Worm (Caenorhabditis elegans) whole organism, midembryonic: ENCODE results near the gene ZK632.4.

ENCODE experiments used
- T22C8.4 ChIP-seq: fragments of 200-800 bp; sonication (Bioruptor generic); IDR thresholded peaks from 2 replicates; pipeline ENCODE4 v1.3.6; 2022; ENCODE audit warnings: missing genetic modification characterization, missing compliant biosample characterization
- cog-1 ChIP-seq: sonication (generic microtip); optimal IDR thresholded peaks from 2 replicates; lab custom pipeline; 2016; ENCODE audit warnings: missing genetic modification characterization, missing compliant biosample characterization
- flt-1 ChIP-seq: fragments of 200-800 bp; sonication (Bioruptor generic); IDR thresholded peaks from 2 replicates; pipeline ENCODE4 v1.3.6; 2022; ENCODE audit warnings: missing genetic modification characterization, missing compliant biosample characterization
- klf-2 ChIP-seq: fragments of 200-800 bp; sonication (Bioruptor generic); conservative IDR thresholded peaks from 2 replicates; pipeline ENCODE4 v1.3.6; 2022; ENCODE audit warnings: missing genetic modification reagents, missing genetic modification characterization, missing compliant biosample characterization
- med-1 ChIP-seq: sonication (generic microtip); optimal IDR thresholded peaks from 2 replicates; lab custom pipeline; 2017; ENCODE audit warnings: missing genetic modification characterization, mild to moderate bottlenecking, missing compliant biosample characterization, antibody characterized with exemption, missing genetic modification reagents; ENCODE audit not compliant: insufficient read depth
- ref-1 ChIP-seq: fragments of 200-800 bp; sonication (Bioruptor generic); conservative IDR thresholded peaks from 2 replicates; pipeline ENCODE4 v1.3.6; 2022; ENCODE audit warnings: missing genetic modification reagents, missing genetic modification characterization, missing compliant biosample characterization
- tab-1 ChIP-seq: fragments of 200-800 bp; sonication (Bioruptor generic); IDR thresholded peaks from 2 replicates; pipeline ENCODE4 v1.3.6; 2022; ENCODE audit warnings: missing genetic modification characterization, missing compliant biosample characterization
- ztf-23 ChIP-seq: fragments of 200-800 bp; sonication (Bioruptor generic); IDR thresholded peaks from 2 replicates; pipeline ENCODE4 v1.3.6; 2022; ENCODE audit warnings: missing genetic modification reagents, missing genetic modification characterization, missing compliant biosample characterization
- ztf-29 ChIP-seq: fragments of 200-800 bp; sonication (Bioruptor generic); IDR thresholded peaks from 2 replicates; pipeline ENCODE4 v1.3.6; 2022; ENCODE audit warnings: missing genetic modification reagents, missing genetic modification characterization, missing compliant biosample characterization

The ZK632.4 gene

DNA sequence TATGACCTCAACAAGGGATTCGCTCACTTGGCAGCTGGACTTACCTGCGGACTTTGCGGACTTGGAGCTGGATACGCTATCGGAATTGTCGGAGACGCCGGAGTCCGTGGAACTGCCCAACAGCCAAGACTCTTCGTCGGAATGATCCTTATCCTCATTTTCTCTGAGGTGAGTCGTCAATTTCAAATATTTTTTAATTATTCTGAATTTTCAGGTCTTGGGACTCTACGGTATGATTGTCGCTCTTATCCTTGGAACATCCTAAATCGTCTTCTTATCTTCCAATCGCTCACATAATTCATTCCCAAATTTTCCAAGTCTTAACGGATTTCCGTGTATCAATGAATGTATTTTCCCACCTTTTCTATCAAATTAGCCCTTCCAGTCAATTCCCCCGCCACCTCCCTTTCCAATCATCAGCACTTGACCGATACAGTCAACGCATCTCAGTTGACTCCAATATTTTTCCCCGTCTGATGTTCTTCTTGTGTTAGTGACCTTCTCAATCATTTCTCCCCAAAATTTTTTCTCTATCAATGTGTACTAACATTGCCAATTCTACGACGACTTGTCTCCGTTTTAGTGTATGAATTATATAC lies 24.7 kb downstream of the ZK632.4 start, which contains the start of gene R10E11.6:
R10E11.6 (plus strand) TSS at position 524 of the 599 bp plus-strand sequence.
- no peak for TF ChIP-seq ref-1 (GFP tag; lab: Robert Waterston, UW)
- no peak for TF ChIP-seq ztf-23 (GFP tag; lab: Robert Waterston, UW)
- TF ChIP-seq tab-1, result no peak
- no peak for TF ChIP-seq ztf-29 (GFP tag; lab: Robert Waterston, UW)
- TF ChIP-seq klf-2 (GFP tag; lab: Robert Waterston, UW), result no peak
- TF ChIP-seq med-1, result no peak
- no peak for TF ChIP-seq T22C8.4
- no peak for TF ChIP-seq cog-1 (tag; lab: Kevin White, UChicago)
- no peak for TF ChIP-seq flt-1 (GFP tag; lab: Robert Waterston, UW)

DNA sequence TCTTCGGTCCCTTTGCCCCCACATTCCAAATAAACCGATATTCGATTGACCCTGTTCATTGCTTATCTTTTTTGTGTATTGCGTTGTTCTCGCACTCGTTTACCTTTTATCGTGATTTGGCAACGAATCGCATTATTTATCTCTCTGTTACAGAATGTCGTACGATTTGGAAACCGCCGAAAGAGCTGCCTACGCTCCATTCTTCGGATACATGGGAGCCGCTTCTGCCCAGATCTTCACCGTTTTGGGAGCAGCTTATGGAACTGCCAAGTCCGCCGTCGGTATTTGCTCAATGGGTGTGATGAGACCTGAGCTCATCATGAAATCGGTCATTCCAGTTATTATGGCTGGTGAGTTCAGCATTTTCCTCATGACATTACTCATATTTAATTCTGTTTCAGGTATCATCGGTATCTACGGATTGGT lies 25.2 kb downstream of the ZK632.4 start, which contains the start of gene vha-2:
vha-2 (plus strand) TSS at position 154 of the 426 bp plus-strand sequence.
- TF ChIP-seq klf-2 (GFP tag; lab: Robert Waterston, UW) (no peak), tab-1 (no peak)

DNA sequence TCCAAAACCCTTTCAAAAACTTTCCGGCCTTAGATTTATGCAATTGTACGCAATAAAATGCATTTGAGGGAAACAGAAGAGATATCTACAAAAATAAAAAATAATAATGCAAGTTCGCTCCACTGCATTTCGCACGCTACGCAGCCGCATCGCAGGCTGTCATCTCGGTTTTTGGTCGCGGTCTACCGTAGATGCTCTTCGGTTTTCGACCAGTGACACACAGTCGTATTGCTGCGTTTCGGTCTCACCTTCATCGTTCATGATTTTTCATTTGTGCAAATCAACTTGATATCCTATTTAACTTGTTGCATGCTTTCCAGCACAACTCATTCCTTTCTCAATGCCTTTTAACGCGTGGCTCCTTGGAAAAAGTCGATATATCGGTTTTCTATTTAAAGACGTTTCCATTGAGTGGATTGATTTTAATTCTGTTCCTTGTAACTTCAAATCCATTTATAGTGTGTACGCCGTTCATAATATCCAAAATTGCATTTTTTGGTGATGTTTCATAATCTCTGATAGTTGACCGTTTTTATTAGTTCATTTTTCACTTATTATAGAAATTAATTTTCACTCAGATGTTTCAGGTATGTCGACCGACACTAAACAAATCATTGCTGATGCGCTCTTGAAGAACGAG lies 26.5 kb downstream of the ZK632.4 start, which contains the start of gene vha-1:
vha-1 (plus strand) TSS at position 590 of the 640 bp plus-strand sequence.
- TF ChIP-seq ztf-23 (GFP tag; lab: Robert Waterston, UW) (0 out of 2 replicates have a peak, but pooled peaks have one; percentile 53), cog-1 (tag; lab: Kevin White, UChicago) (peak; percentile 53), tab-1 (no peak)

DNA sequence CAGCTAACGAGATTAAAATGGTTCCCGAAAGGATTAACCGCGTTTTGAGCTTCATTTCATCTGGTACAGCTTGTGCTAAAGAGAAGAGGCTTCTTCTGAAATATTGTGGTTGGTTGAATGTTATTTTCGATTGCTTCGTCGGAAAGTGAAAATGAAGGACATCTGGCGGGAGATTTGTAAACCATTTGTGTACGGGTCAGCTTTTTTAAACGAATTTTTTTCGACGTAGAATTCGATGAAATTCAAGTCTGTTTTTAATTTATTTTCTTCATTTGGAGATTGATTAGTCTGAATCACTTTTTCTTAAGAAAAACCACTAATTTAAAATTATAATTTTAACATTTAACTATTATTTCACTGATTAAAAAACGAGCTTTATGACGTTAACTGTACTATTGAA lies 27.0 kb downstream of the ZK632.4 start, which contains the start of gene sqv-3:
sqv-3 (minus strand) TSS at position 101 of the 400 bp plus-strand sequence.
- TF ChIP-seq tab-1, result no peak
- TF ChIP-seq T22C8.4, result no peak
- TF ChIP-seq ztf-29 (GFP tag; lab: Robert Waterston, UW), result no peak
- TF ChIP-seq ref-1 (GFP tag; lab: Robert Waterston, UW), result no peak
- no peak for TF ChIP-seq ztf-23 (GFP tag; lab: Robert Waterston, UW)
- TF ChIP-seq klf-2 (GFP tag; lab: Robert Waterston, UW), result no peak
- TF ChIP-seq cog-1 (tag; lab: Kevin White, UChicago), result no peak
- TF ChIP-seq flt-1 (GFP tag; lab: Robert Waterston, UW), result no peak
- TF ChIP-seq med-1, result no peak

DNA sequence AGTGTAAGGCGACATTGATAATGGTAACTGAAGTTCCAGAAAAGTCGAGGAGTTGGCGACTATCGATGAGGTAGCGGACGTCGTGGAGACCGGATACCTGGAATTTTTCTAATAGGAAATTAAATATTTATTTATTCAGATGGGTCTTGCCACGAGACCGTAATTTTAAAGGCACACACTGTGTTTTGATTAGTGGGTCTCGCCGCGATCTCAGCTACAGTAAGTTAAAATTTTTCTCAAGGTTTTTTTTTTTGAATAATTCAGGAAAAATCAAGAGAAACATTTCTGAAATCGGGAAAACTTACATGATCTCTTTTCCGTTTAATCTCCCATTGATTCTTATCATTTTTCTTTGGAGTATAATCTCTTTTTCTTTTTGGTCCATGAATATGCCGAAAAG lies 28.2 kb downstream of the ZK632.4 start:
- no peak for TF ChIP-seq ztf-29 (GFP tag; lab: Robert Waterston, UW)
- TF ChIP-seq tab-1, result no peak
- TF ChIP-seq ztf-23 (GFP tag; lab: Robert Waterston, UW), result no peak
- TF ChIP-seq T22C8.4, result no peak
- no peak for TF ChIP-seq cog-1 (tag; lab: Kevin White, UChicago)
- no peak for TF ChIP-seq flt-1 (GFP tag; lab: Robert Waterston, UW)
- TF ChIP-seq ref-1 (GFP tag; lab: Robert Waterston, UW), result no peak
- TF ChIP-seq klf-2 (GFP tag; lab: Robert Waterston, UW), result no peak
- TF ChIP-seq med-1, result no peak

DNA sequence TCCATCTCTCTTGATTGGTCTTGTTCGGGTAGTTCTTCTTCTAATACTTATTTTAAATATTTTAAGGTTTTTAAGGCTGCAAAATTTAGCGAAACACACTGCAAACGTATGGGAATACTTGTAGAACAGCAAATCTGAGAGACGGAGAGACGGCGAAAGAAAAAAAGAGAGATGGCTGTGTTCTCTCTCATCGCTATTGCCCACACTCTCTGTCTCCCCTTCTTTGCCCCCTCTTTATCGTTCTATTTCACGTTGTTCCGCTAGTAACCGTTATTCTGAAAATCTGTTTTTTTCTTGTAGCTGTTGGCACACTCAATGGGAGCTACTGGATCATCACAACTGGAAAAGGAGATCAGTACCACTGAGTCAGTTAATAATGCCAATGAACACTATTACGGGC lies 30.9 kb downstream of the ZK632.4 start, which contains the start of gene usp-46:
usp-46 (plus strand) TSS at position 301 of the 400 bp plus-strand sequence.
- TF ChIP-seq ztf-23 (GFP tag; lab: Robert Waterston, UW) (no peak), flt-1 (GFP tag; lab: Robert Waterston, UW) (0 out of 2 replicates have a peak, but pooled peaks have one; percentile 39)

DNA sequence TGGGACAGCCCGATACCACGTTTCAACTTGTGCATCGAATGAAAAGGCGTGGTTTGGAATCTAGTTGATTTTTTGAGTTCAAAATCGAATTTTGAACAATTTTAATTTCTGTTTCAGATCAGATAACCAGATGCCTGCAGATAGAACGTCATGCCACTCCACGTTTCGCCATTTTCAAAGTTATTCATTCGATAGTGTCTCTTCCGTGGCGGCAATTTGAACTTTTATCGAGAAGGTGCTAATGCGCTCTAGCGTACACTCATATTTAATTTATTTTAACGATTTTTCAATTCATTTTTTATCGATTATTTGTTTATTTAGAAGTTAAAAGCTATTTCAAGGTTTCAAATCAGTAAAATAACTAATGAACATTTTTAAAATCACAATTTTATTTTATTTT lies 31.3 kb downstream of the ZK632.4 start:
- TF ChIP-seq cog-1 (tag; lab: Kevin White, UChicago), result no peak
- no peak for TF ChIP-seq tab-1
- TF ChIP-seq med-1, result no peak
- no peak for TF ChIP-seq T22C8.4
- TF ChIP-seq ztf-23 (GFP tag; lab: Robert Waterston, UW), result no peak
- TF ChIP-seq ref-1 (GFP tag; lab: Robert Waterston, UW), result no peak
- no peak for TF ChIP-seq ztf-29 (GFP tag; lab: Robert Waterston, UW)
- TF ChIP-seq klf-2 (GFP tag; lab: Robert Waterston, UW), result no peak
- TF ChIP-seq flt-1 (GFP tag; lab: Robert Waterston, UW), result no peak

DNA sequence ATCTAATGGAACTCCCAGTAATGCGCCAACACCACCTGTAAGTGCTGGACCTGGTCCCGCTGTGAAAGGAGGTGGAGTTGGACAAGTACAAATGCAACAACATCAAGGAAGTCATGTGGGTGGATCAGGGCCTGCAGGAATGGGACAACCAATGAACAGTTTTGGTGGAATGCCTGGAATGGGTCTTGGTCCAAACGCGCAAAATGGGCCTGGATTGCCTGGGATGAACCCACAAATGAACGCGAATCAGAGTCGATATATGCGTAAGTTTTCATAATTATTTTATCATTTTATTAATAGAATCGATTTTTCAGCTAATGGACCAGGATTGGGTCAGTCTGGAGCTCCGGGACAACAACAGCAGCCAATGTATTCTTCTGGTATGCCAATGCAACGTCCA lies 34.9 kb downstream of the ZK632.4 start:
- TF ChIP-seq ref-1 (GFP tag; lab: Robert Waterston, UW), result no peak
- TF ChIP-seq flt-1 (GFP tag; lab: Robert Waterston, UW), result no peak
- no peak for TF ChIP-seq med-1
- TF ChIP-seq T22C8.4, result no peak
- TF ChIP-seq tab-1, result no peak
- no peak for TF ChIP-seq cog-1 (tag; lab: Kevin White, UChicago)
- TF ChIP-seq ztf-23 (GFP tag; lab: Robert Waterston, UW), result no peak
- no peak for TF ChIP-seq klf-2 (GFP tag; lab: Robert Waterston, UW)
- no peak for TF ChIP-seq ztf-29 (GFP tag; lab: Robert Waterston, UW)

DNA sequence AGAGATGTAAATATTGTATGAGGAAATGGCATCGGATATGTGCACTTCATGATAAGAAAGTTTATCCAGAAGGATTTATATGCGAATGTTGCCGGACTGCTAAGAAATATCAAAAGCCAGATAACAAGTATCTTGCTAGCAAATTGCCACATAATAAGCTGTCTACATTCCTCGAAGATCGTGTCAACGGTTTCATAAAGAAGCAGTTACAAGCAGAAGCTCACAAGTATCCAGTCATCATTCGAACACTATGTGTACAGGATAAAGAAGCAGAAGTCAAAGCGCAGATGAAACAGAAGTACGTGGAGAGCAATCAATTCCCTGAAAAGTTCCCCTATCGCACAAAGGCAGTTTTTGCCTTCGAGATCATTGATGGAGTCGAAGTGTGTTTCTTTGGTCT lies 36.7 kb downstream of the ZK632.4 start:
- no peak for TF ChIP-seq tab-1
- TF ChIP-seq klf-2 (GFP tag; lab: Robert Waterston, UW), result no peak
- TF ChIP-seq T22C8.4, result no peak

DNA sequence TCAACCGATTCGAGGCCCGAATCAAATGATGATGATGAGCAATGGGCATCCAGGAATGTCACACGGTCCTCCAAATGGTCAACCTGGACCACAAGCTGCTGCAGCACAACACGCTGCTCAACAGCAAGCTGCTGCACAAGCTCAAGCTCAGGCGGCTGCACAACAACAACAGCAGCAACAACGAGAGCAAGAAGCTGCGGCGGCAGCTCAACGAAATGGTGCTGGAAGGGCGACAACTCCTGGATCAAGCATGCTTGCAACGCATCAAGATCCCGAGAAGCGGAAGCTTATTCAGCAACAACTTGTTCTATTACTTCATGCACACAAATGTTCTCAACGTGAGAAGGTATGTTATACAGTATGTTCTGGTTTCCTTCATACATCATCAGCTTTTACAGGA lies 39.2 kb downstream of the ZK632.4 start:
- no peak for TF ChIP-seq med-1
- no peak for TF ChIP-seq cog-1 (tag; lab: Kevin White, UChicago)
- TF ChIP-seq flt-1 (GFP tag; lab: Robert Waterston, UW), result 0 out of 2 replicates have a peak, but pooled peaks have one; percentile 50
- no peak for TF ChIP-seq ref-1 (GFP tag; lab: Robert Waterston, UW)
- no peak for TF ChIP-seq ztf-23 (GFP tag; lab: Robert Waterston, UW)
